Worm (Caenorhabditis elegans): ENCODE data around the gene math-14.

DNA sequence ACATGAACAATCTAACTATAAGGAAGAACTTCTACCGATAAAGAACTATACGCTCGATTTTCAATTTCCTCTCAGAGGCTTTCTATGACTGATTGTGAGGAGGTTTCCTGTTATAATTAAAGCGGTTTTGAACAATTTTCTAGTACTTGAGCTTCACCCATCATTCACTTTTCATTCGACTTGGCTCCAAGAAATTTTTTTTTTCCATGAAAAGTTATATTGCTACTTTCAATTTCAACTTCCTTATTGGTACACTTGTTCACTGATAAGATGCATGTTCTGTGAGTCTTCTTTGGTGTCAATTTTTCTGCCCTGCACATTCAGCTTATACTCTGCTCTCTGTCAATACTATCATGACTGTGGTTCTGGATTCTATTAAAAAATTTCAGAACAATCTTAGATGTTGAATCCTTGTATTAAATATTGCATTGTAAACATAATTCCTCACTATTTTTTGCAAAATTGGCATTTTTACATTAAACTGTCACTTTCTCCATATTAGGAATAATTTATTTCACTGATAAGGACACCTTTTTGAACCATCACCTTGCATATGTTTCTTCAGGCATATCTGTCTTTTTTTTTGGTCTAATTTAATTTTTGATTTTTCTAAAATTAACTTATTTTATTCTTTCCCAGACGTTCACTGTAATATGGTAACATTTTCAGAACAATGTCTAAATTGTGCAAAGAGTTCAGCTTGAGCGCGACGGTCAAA lies 1.8 kb downstream of the math-14 start, which contains the start of gene math-10:
- no peak for TF ChIP-seq klf-2 (GFP tag; conservative IDR thresholded peaks at IDR 0.05)
- no peak for TF ChIP-seq flt-1 (GFP tag; IDR thresholded peaks at IDR 0.05)
- TF ChIP-seq tab-1 (GFP tag; IDR thresholded peaks at IDR 0.05): no peak
- no peak for TF ChIP-seq ref-1 (GFP tag; conservative IDR thresholded peaks at IDR 0.05)
- TF ChIP-seq T22C8.4 (GFP tag; IDR thresholded peaks at IDR 0.05): no peak
- TF ChIP-seq ztf-23 (GFP tag; IDR thresholded peaks at IDR 0.05): no peak
- TF ChIP-seq cog-1 (tag; optimal IDR thresholded peaks at IDR 0.05): no peak
